Worm (Caenorhabditis elegans): ENCODE data around the gene gon-4.

ce11 chrIV:10223723-10224122 lies 26.1 kb downstream of the gon-4 start, which contains the start of gene nas-12:
- no peak for TF ChIP-seq pqm-1 (tag; optimal IDR thresholded peaks at IDR 0.05)
- TF ChIP-seq pha-4 (tag; optimal IDR thresholded peaks at IDR 0.05) = no peak
- no peak for TF ChIP-seq ceh-9 (tag; optimal IDR thresholded peaks at IDR 0.05)
- TF ChIP-seq fkh-10 (GFP tag; optimal IDR thresholded peaks at IDR 0.05) = no peak
- no peak for TF ChIP-seq nhr-11 (tag; optimal IDR thresholded peaks at IDR 0.05)
- no peak for TF ChIP-seq T23F11.4 (GFP tag; optimal IDR thresholded peaks at IDR 0.05)
- TF ChIP-seq nfya-1 (tag; optimal IDR thresholded peaks at IDR 0.05) = no peak
- no peak for TF ChIP-seq sdc-2 (tag; optimal IDR thresholded peaks at IDR 0.05)

All from whole organism, late embryonic.